Worm (Caenorhabditis elegans): Measurements from ENCODE around the gene W02H5.2.

- TF ChIP-seq F13H6.1 (tag; optimal IDR thresholded peaks at IDR 0.05) (no peak), tbx-2 (tag; optimal IDR thresholded peaks at IDR 0.05) (peak; percentile 45), dmd-4 (tag; optimal IDR thresholded peaks at IDR 0.05; ENCODE audit: borderline replicate concordance) (peak; percentile 6), ama-1 (optimal IDR thresholded peaks at IDR 0.05) (no peak), pat-9 (tag; optimal IDR thresholded peaks at IDR 0.05) (no peak), unc-55 (GFP tag; optimal IDR thresholded peaks at IDR 0.05) (peak; percentile 13), ceh-19 (GFP tag; optimal IDR thresholded peaks at IDR 0.05) (no peak), hlh-30 (tag; optimal IDR thresholded peaks at IDR 0.05; ENCODE audit: insufficient read depth) (no peak), K02D7.2 (tag; optimal IDR thresholded peaks at IDR 0.05) (no peak), dve-1 (tag; optimal IDR thresholded peaks at IDR 0.05) (no peak), pha-4 (tag; optimal IDR thresholded peaks at IDR 0.05) (no peak), syd-9 (tag; optimal IDR thresholded peaks at IDR 0.05) (no peak), fkh-10 (GFP tag; optimal IDR thresholded peaks at IDR 0.05) (no peak), elt-2 (tag; optimal IDR thresholded peaks at IDR 0.05) (peak; percentile 17)
Measured at ce11 chrV:2672603-2673002, 33.5 kb downstream of the W02H5.2 start, which contains the start of gene W02G9.3.
